Worm (Caenorhabditis elegans) whole organism, L1 larva: ENCODE results near the gene cdl-1.

Experiments used
- C04F5.9 ChIP-seq: sonication (generic microtip); optimal IDR thresholded peaks from 2 replicates; lab custom pipeline; 2016; ENCODE audit warnings: missing genetic modification characterization, missing compliant biosample characterization
- C16A3.4 ChIP-seq: fragments of 150-350 bp; optimal IDR thresholded peaks from 2 replicates; lab custom pipeline; 2014; ENCODE audit warnings: missing biosample characterization, missing genetic modification characterization
- F16B12.6 ChIP-seq: fragments of 150-350 bp; optimal IDR thresholded peaks from 2 replicates; lab custom pipeline; 2014; ENCODE audit warnings: missing biosample characterization, missing genetic modification characterization
- alr-1 ChIP-seq: fragments of 200-800 bp; sonication (Bioruptor generic); optimal IDR thresholded peaks from 2 replicates; lab custom pipeline; 2018; ENCODE audit warnings: borderline replicate concordance, mild to moderate bottlenecking, missing genetic modification characterization, missing compliant biosample characterization
- aly-2 ChIP-seq: fragments of 150-350 bp; optimal IDR thresholded peaks from 2 replicates; lab custom pipeline; 2014; ENCODE audit warnings: missing biosample characterization, missing genetic modification characterization
- blmp-1 ChIP-seq: fragments of 150-350 bp; optimal IDR thresholded peaks from 2 replicates; lab custom pipeline; 2014; ENCODE audit warnings: missing biosample characterization, missing genetic modification characterization
- ceh-8 ChIP-seq: fragments of 200-800 bp; sonication (Bioruptor generic); optimal IDR thresholded peaks from 2 replicates; lab custom pipeline; 2018; ENCODE audit warnings: mild to moderate bottlenecking, missing genetic modification characterization, moderate library complexity, missing compliant biosample characterization
- ceh-82 ChIP-seq, 3 experiments: fragments of 150-350 bp in 1 of 3; sonication (generic microtip) in 2 of 3; optimal IDR thresholded peaks; 2 replicates each; lab custom pipeline; 2014 to 2017; ENCODE audit warnings: missing biosample characterization in 3 of 3, missing genetic modification characterization in 3 of 3
- ces-1 ChIP-seq: fragments of 150-350 bp; optimal IDR thresholded peaks from 2 replicates; lab custom pipeline; 2014; ENCODE audit warnings: missing biosample characterization, missing genetic modification reagents, missing genetic modification characterization
- dpl-1 ChIP-seq, 3 experiments: fragments of 150-350 bp in 2 of 3; sonication (generic microtip) in 1 of 3; optimal IDR thresholded peaks; 2 replicates each; lab custom pipeline; 2014 to 2017; ENCODE audit warnings: missing biosample characterization in 3 of 3, missing genetic modification characterization in 3 of 3, missing genetic modification reagents in 3 of 3
- efl-1 ChIP-seq, 4 experiments: fragments of 150-350 bp; optimal IDR thresholded peaks in 3 of 4; peaks in 1 of 4; 1 replicate in 1 of 4; 2 replicates in 3 of 4; lab custom pipeline; 2014; ENCODE audit warnings: missing biosample characterization in 2 of 4, missing genetic modification characterization in 2 of 4, missing genetic modification reagents in 2 of 4
- efl-3 ChIP-seq: fragments of 200-800 bp; sonication (Bioruptor generic); optimal IDR thresholded peaks from 2 replicates; lab custom pipeline; 2018; ENCODE audit warnings: mild to moderate bottlenecking, missing genetic modification characterization, missing compliant biosample characterization
- egl-13 ChIP-seq: sonication (generic microtip); optimal IDR thresholded peaks from 2 replicates; lab custom pipeline; 2016; ENCODE audit warnings: missing genotype, missing genetic modification reagents, missing genetic modification characterization, missing compliant biosample characterization
- egl-27 ChIP-seq, 2 experiments: fragments of 150-350 bp in 1 of 2; sonication (generic microtip); optimal IDR thresholded peaks; 3 replicates each; lab custom pipeline; 2017 to 2018; ENCODE audit warnings: missing biosample characterization in 2 of 2, missing genetic modification characterization in 2 of 2, missing genetic modification reagents in 2 of 2
- elt-2 ChIP-seq: sonication (generic microtip); optimal IDR thresholded peaks from 2 replicates; lab custom pipeline; 2016; ENCODE audit warnings: missing genetic modification characterization, mild to moderate bottlenecking, inconsistent platforms, missing compliant biosample characterization, missing genetic modification reagents
- elt-3 ChIP-seq, 6 experiments: fragments of 150-350 bp in 1 of 6; sonication (generic microtip); optimal IDR thresholded peaks; 2 replicates each; lab custom pipeline; 2017 to 2018; ENCODE audit warnings: missing biosample characterization in 6 of 6, missing genetic modification characterization in 6 of 6, inconsistent platforms in 1 of 6
- ets-5 ChIP-seq: fragments of 200-800 bp; sonication (Bioruptor generic); IDR thresholded peaks from 2 replicates; pipeline ENCODE4 v1.3.6; 2022; ENCODE audit warnings: missing genetic modification characterization, missing compliant biosample characterization
- fkh-4 ChIP-seq: sonication (generic microtip); optimal IDR thresholded peaks from 2 replicates; lab custom pipeline; 2016; ENCODE audit warnings: missing compliant biosample characterization, missing genetic modification characterization, borderline replicate concordance
- fos-1 ChIP-seq: fragments of 150-350 bp; optimal IDR thresholded peaks from 2 replicates; lab custom pipeline; 2014; ENCODE audit warnings: missing biosample characterization, missing genetic modification characterization
- grh-1 ChIP-seq: fragments of 200-800 bp; sonication (Bioruptor generic); IDR thresholded peaks from 2 replicates; pipeline ENCODE4 v1.3.6; 2022; ENCODE audit warnings: missing genetic modification reagents, missing genetic modification characterization, missing compliant biosample characterization
- hpl-2 ChIP-seq: fragments of 150-350 bp; optimal IDR thresholded peaks from 2 replicates; lab custom pipeline; 2014; ENCODE audit warnings: missing biosample characterization, missing genetic modification reagents, missing genetic modification characterization
- irx-1 ChIP-seq: sonication (generic microtip); optimal IDR thresholded peaks from 2 replicates; lab custom pipeline; 2016; ENCODE audit warnings: missing genetic modification characterization, missing compliant biosample characterization
- isw-1 ChIP-seq: fragments of 200-800 bp; sonication (Bioruptor generic); IDR thresholded peaks from 2 replicates; pipeline ENCODE4 v1.3.6; 2022; ENCODE audit warnings: missing genetic modification characterization, missing compliant biosample characterization
- jun-1 ChIP-seq: fragments of 150-350 bp; optimal IDR thresholded peaks from 2 replicates; lab custom pipeline; 2014; ENCODE audit warnings: missing biosample characterization, missing genetic modification reagents, missing genetic modification characterization
- lin-13 ChIP-seq: fragments of 150-350 bp; optimal IDR thresholded peaks from 2 replicates; lab custom pipeline; 2014; ENCODE audit warnings: missing biosample characterization, missing genetic modification reagents, missing genetic modification characterization
- lin-14 ChIP-seq: fragments of 200-800 bp; sonication (Bioruptor generic); optimal IDR thresholded peaks from 2 replicates; lab custom pipeline; 2018; ENCODE audit warnings: mild to moderate bottlenecking, missing genetic modification characterization, moderate library complexity, missing compliant biosample characterization
- lin-15B ChIP-seq: fragments of 150-350 bp; sonication (generic microtip); optimal IDR thresholded peaks from 3 replicates; lab custom pipeline; 2014; ENCODE audit warnings: missing biosample characterization, missing genetic modification characterization
- lin-35 ChIP-seq, 2 experiments: fragments of 150-350 bp; optimal IDR thresholded peaks; 2 replicates each; lab custom pipeline; 2014; ENCODE audit warnings: missing biosample characterization in 2 of 2, missing genetic modification characterization in 2 of 2, missing genetic modification reagents in 2 of 2
- lir-3 ChIP-seq: sonication (generic microtip); optimal IDR thresholded peaks from 2 replicates; lab custom pipeline; 2016; ENCODE audit warnings: mild to moderate bottlenecking, missing genetic modification characterization, moderate library complexity, missing compliant biosample characterization; ENCODE audit not compliant: poor library complexity
- lsy-2 ChIP-seq, 2 experiments: fragments of 150-350 bp; optimal IDR thresholded peaks; 2 replicates each; lab custom pipeline; 2014; ENCODE audit warnings: missing biosample characterization in 2 of 2, missing genetic modification characterization in 2 of 2
- mdl-1 ChIP-seq, 2 experiments: fragments of 150-350 bp; optimal IDR thresholded peaks; 2 replicates each; lab custom pipeline; 2014 to 2017; ENCODE audit warnings: missing biosample characterization in 2 of 2, missing genetic modification characterization in 2 of 2, inconsistent platforms in 1 of 2
- mef-2 ChIP-seq: fragments of 150-350 bp; optimal IDR thresholded peaks from 2 replicates; lab custom pipeline; 2014; ENCODE audit warnings: missing biosample characterization, missing genetic modification characterization
- nhr-11 ChIP-seq: fragments of 150-350 bp; optimal IDR thresholded peaks from 2 replicates; lab custom pipeline; 2014; ENCODE audit warnings: missing biosample characterization, missing genetic modification characterization
- nhr-20 ChIP-seq: sonication (generic microtip); optimal IDR thresholded peaks from 2 replicates; lab custom pipeline; 2016; ENCODE audit warnings: mild to moderate bottlenecking, missing genetic modification characterization, missing compliant biosample characterization
- nhr-237 ChIP-seq: fragments of 150-350 bp; optimal IDR thresholded peaks from 2 replicates; lab custom pipeline; 2014; ENCODE audit warnings: missing biosample characterization, missing genetic modification characterization
- nhr-28 ChIP-seq: fragments of 150-350 bp; optimal IDR thresholded peaks from 2 replicates; lab custom pipeline; 2014; ENCODE audit warnings: missing biosample characterization, missing genetic modification characterization
- nhr-47 ChIP-seq: sonication (generic microtip); optimal IDR thresholded peaks from 2 replicates; lab custom pipeline; 2016; ENCODE audit warnings: mild to moderate bottlenecking, missing genetic modification characterization, moderate library complexity, missing compliant biosample characterization
- nhr-71 ChIP-seq: sonication (generic microtip); optimal IDR thresholded peaks from 2 replicates; lab custom pipeline; 2016; ENCODE audit warnings: mild to moderate bottlenecking, missing genetic modification characterization, moderate library complexity, missing compliant biosample characterization
- nhr-77 ChIP-seq: fragments of 150-350 bp; optimal IDR thresholded peaks from 2 replicates; lab custom pipeline; 2014; ENCODE audit warnings: missing biosample characterization, missing genetic modification characterization
- nhr-85 ChIP-seq: sonication (generic microtip); peaks from one replicate; lab custom pipeline; 2016; ENCODE audit warnings: missing genetic modification characterization, inconsistent platforms, missing compliant biosample characterization
- nhr-90 ChIP-seq: sonication (generic microtip); optimal IDR thresholded peaks from 2 replicates; lab custom pipeline; 2016; ENCODE audit warnings: mild to moderate bottlenecking, missing genetic modification characterization, missing compliant biosample characterization; ENCODE audit not compliant: poor library complexity
- pqm-1 ChIP-seq: sonication (generic microtip); optimal IDR thresholded peaks from 3 replicates; lab custom pipeline; 2017; ENCODE audit warnings: missing biosample characterization, missing genetic modification characterization
- skn-1 ChIP-seq: fragments of 150-350 bp; optimal IDR thresholded peaks from 2 replicates; lab custom pipeline; 2014; ENCODE audit warnings: missing biosample characterization, missing genetic modification characterization
- snpc-4 ChIP-seq: fragments of 150-350 bp; optimal IDR thresholded peaks from 2 replicates; lab custom pipeline; 2014; ENCODE audit warnings: missing biosample characterization, missing genetic modification characterization
- sox-4 ChIP-seq: sonication (generic microtip); optimal IDR thresholded peaks from 2 replicates; lab custom pipeline; 2016; ENCODE audit warnings: missing genetic modification characterization, missing compliant biosample characterization
- sptf-1 ChIP-seq: fragments of 150-350 bp; optimal IDR thresholded peaks from 2 replicates; lab custom pipeline; 2014; ENCODE audit warnings: missing biosample characterization, missing genetic modification characterization
- swsn-7 ChIP-seq: sonication (generic microtip); optimal IDR thresholded peaks from 2 replicates; lab custom pipeline; 2016; ENCODE audit warnings: missing genetic modification characterization, missing compliant biosample characterization
- tbx-2 ChIP-seq: sonication (generic microtip); optimal IDR thresholded peaks from 2 replicates; lab custom pipeline; 2016; ENCODE audit warnings: missing genetic modification characterization, missing compliant biosample characterization
- tlp-1 ChIP-seq: fragments of 150-350 bp; optimal IDR thresholded peaks from 2 replicates; lab custom pipeline; 2014; ENCODE audit warnings: missing biosample characterization, missing genetic modification characterization
- unc-30 ChIP-seq: sonication (generic microtip); optimal IDR thresholded peaks from 2 replicates; lab custom pipeline; 2017; ENCODE audit warnings: missing biosample characterization, missing genetic modification characterization
- unc-86 ChIP-seq: sonication (generic microtip); optimal IDR thresholded peaks from 2 replicates; lab custom pipeline; 2016; ENCODE audit warnings: missing genetic modification characterization, missing compliant biosample characterization
- xbp-1 ChIP-seq: sonication (generic microtip); optimal IDR thresholded peaks from 2 replicates; lab custom pipeline; 2016; ENCODE audit warnings: missing genetic modification characterization, missing compliant biosample characterization
- zag-1 ChIP-seq: fragments of 150-350 bp; optimal IDR thresholded peaks from 2 replicates; lab custom pipeline; 2014; ENCODE audit warnings: missing biosample characterization, missing genetic modification characterization

cdl-1 gene

ce11 chrII:10798429-10798893, 13.2 kb downstream of the cdl-1 start, which contains the start of gene npp-19 (continued):
- TF ChIP-seq efl-3 (GFP tag; lab: Kevin White, UChicago) (no peak), unc-86 (tag; lab: Kevin White, UChicago) (peak; percentile 12), lir-3 (peak; percentile 23), hpl-2 (GFP tag; lab: Kevin White, UChicago) (peak; percentile 33), nhr-237 (tag; lab: Kevin White, UChicago) (no peak), nhr-47 (tag; lab: Kevin White, UChicago) (peak; percentile 81), irx-1 (tag; lab: Kevin White, UChicago) (no peak), skn-1 (tag; lab: Kevin White, UChicago) (peak; percentile 71), C04F5.9 (tag; lab: Kevin White, UChicago) (peak; percentile 67), sox-4 (tag; lab: Kevin White, UChicago) (no peak), pqm-1 (tag; lab: Kevin White, UChicago) (no peak), lin-35 (GFP tag; optimal IDR thresholded peaks at IDR 0.05; lab: Kevin White, UChicago) (peak; percentile 98 to 99), nhr-85 (tag; lab: Kevin White, UChicago) (peak; percentile 80), F16B12.6 (tag; lab: Kevin White, UChicago) (peak; percentile 99), zag-1 (tag; lab: Kevin White, UChicago) (peak; percentile 6), elt-2 (tag; lab: Kevin White, UChicago) (peak; percentile 16), mdl-1 (tag; optimal IDR thresholded peaks at IDR 0.05; lab: Kevin White, UChicago) (peak in 1 of 2 experiments; percentile 58), ets-5 (GFP tag; lab: Robert Waterston, UW) (no peak), jun-1 (tag; lab: Kevin White, UChicago) (peak; percentile 30), nhr-20 (tag; lab: Kevin White, UChicago) (peak; percentile 69), tbx-2 (tag; lab: Kevin White, UChicago) (peak; percentile 67), lin-14 (no peak), tlp-1 (no peak), swsn-7 (peak; percentile 70), grh-1 (no peak), nhr-28 (tag; lab: Kevin White, UChicago) (no peak), egl-27 (tag; optimal IDR thresholded peaks at IDR 0.05; lab: Kevin White, UChicago) (no peak), nhr-90 (tag; lab: Kevin White, UChicago) (peak; percentile 47), lin-13 (GFP tag; lab: Kevin White, UChicago) (peak; percentile 63), isw-1 (peak; percentile 53), nhr-77 (tag; lab: Kevin White, UChicago) (peak; percentile 56), blmp-1 (peak; percentile 81), nhr-11 (tag; lab: Kevin White, UChicago) (peak; percentile 35), alr-1 (no peak), elt-3 (tag; optimal IDR thresholded peaks at IDR 0.05; lab: Kevin White, UChicago) (peak in 2 of 6 experiments; percentile 68 to 70), fos-1 (tag; lab: Kevin White, UChicago) (peak; percentile 38), C16A3.4 (tag; lab: Kevin White, UChicago) (peak; percentile 62), sptf-1 (tag; lab: Kevin White, UChicago) (no peak), dpl-1 (GFP tag; optimal IDR thresholded peaks at IDR 0.05; lab: Kevin White, UChicago) (peak; percentile 98 to 99 (median 98)), fkh-4 (tag; lab: Kevin White, UChicago) (no peak), ces-1 (GFP tag; lab: Kevin White, UChicago) (no peak), aly-2 (tag; lab: Kevin White, UChicago) (peak; percentile 77), egl-13 (tag; lab: Kevin White, UChicago) (peak; percentile 25), lsy-2 (tag; optimal IDR thresholded peaks at IDR 0.05; lab: Kevin White, UChicago) (peak; percentile 83 to 88), unc-30 (tag; lab: Kevin White, UChicago) (no peak), efl-1 (optimal IDR thresholded peaks at IDR 0.05; lab: Kevin White, UChicago) (peak; percentile 99), efl-1 (GFP tag; optimal IDR thresholded peaks at IDR 0.05 in 1 of 2; lab: Kevin White, UChicago) (peak; percentile 99 to 100), xbp-1 (tag; lab: Kevin White, UChicago) (peak; percentile 72), nhr-71 (tag; lab: Kevin White, UChicago) (peak; percentile 76), lin-15B (tag; lab: Kevin White, UChicago) (peak; percentile 62), mef-2 (no peak), snpc-4 (tag; lab: Kevin White, UChicago) (peak; percentile 61), ceh-8 (peak; percentile 20), ceh-82 (tag; optimal IDR thresholded peaks at IDR 0.05; lab: Kevin White, UChicago) (peak; percentile 64 to 83 (median 70))
